Worm (Caenorhabditis elegans) whole organism, young adult: ENCODE results near the gene Y60C6A.2.

Source experiments
- B0035.1 ChIP-seq: sonication (generic microtip); optimal IDR thresholded peaks from 2 replicates; lab custom pipeline; 2016; ENCODE audit warnings: missing genetic modification characterization, mild to moderate bottlenecking, missing compliant biosample characterization, missing genotype, missing genetic modification reagents
- B0261.1 ChIP-seq: sonication (generic microtip); optimal IDR thresholded peaks from 2 replicates; lab custom pipeline; 2016; ENCODE audit warnings: mild to moderate bottlenecking, missing genetic modification characterization, moderate library complexity, missing compliant biosample characterization
- C17E4.6 ChIP-seq: fragments of 200-800 bp; sonication (Bioruptor generic); IDR thresholded peaks from 2 replicates; pipeline ENCODE4 v1.3.6; 2022; ENCODE audit warnings: missing genetic modification reagents, missing genetic modification characterization, missing compliant biosample characterization
- F10E7.11 ChIP-seq: sonication (generic microtip); optimal IDR thresholded peaks from 2 replicates; lab custom pipeline; 2017; ENCODE audit warnings: mild to moderate bottlenecking, missing genetic modification characterization, moderate library complexity, missing compliant biosample characterization
- F22D6.2 ChIP-seq: sonication (generic microtip); optimal IDR thresholded peaks from 2 replicates; lab custom pipeline; 2016; ENCODE audit warnings: mild to moderate bottlenecking, missing genetic modification characterization, missing compliant biosample characterization
- F49E8.2 ChIP-seq: sonication (generic microtip); optimal IDR thresholded peaks from 3 replicates; lab custom pipeline; 2017; ENCODE audit warnings: missing genetic modification characterization, mild to moderate bottlenecking, missing compliant biosample characterization, antibody characterized with exemption, moderate library complexity; ENCODE audit not compliant: insufficient read depth
- T07F8.4 ChIP-seq: sonication (generic microtip); optimal IDR thresholded peaks from 2 replicates; lab custom pipeline; 2016; ENCODE audit warnings: mild to moderate bottlenecking, missing genetic modification characterization, moderate library complexity, missing compliant biosample characterization
- T26A5.8 ChIP-seq: sonication (generic microtip); optimal IDR thresholded peaks from 2 replicates; lab custom pipeline; 2016; ENCODE audit warnings: missing genetic modification characterization, missing compliant biosample characterization
- Y53F4B.3 ChIP-seq: fragments of 200-800 bp; sonication (Bioruptor generic); IDR thresholded peaks from 2 replicates; pipeline ENCODE4 v1.3.6; 2022; ENCODE audit warnings: missing genetic modification reagents, missing genetic modification characterization, missing compliant biosample characterization
- Y53G8AR.9 ChIP-seq: fragments of 200-800 bp; sonication (Bioruptor generic); conservative IDR thresholded peaks from 2 replicates; pipeline ENCODE4 v1.3.6; 2022; ENCODE audit warnings: missing genetic modification reagents, missing genetic modification characterization, missing compliant biosample characterization
- Y95B8A.8 ChIP-seq: fragments of 200-800 bp; sonication (Bioruptor generic); IDR thresholded peaks from 2 replicates; pipeline ENCODE4 v1.3.6; 2022; ENCODE audit warnings: missing genetic modification reagents, missing genetic modification characterization, missing compliant biosample characterization
- ama-1 ChIP-seq, 3 experiments: fragments of 150-350 bp in 1 of 3; sonication (generic microtip) in 2 of 3; optimal IDR thresholded peaks; 2 replicates each; lab custom pipeline; 2014 to 2018; ENCODE audit warnings: missing biosample characterization in 2 of 3, missing genetic modification characterization in 2 of 3, missing genetic modification reagents in 2 of 3
- aptf-2 ChIP-seq: fragments of 200-800 bp; sonication (Bioruptor generic); conservative IDR thresholded peaks from 2 replicates; pipeline ENCODE4 v1.3.6; 2022; ENCODE audit warnings: missing genetic modification reagents, missing genetic modification characterization, missing compliant biosample characterization
- athp-1 ChIP-seq: sonication (generic microtip); optimal IDR thresholded peaks from 2 replicates; lab custom pipeline; 2017; ENCODE audit warnings: mild to moderate bottlenecking, missing genetic modification characterization, missing compliant biosample characterization
- attf-3 ChIP-seq: fragments of 200-800 bp; sonication (Bioruptor generic); conservative IDR thresholded peaks from 2 replicates; pipeline ENCODE4 v1.3.6; 2022; ENCODE audit warnings: missing genetic modification reagents, missing genetic modification characterization, missing compliant biosample characterization
- attf-6 ChIP-seq: fragments of 200-800 bp; sonication (Bioruptor generic); IDR thresholded peaks from 2 replicates; pipeline ENCODE4 v1.3.6; 2022; ENCODE audit warnings: missing genetic modification reagents, missing genetic modification characterization, missing compliant biosample characterization
- bed-1 ChIP-seq: fragments of 200-800 bp; sonication (Bioruptor generic); IDR thresholded peaks from 2 replicates; pipeline ENCODE4 v1.3.6; 2022; ENCODE audit warnings: missing genetic modification reagents, missing genetic modification characterization, missing compliant biosample characterization
- ccch-3 ChIP-seq: fragments of 200-800 bp; sonication (Bioruptor generic); optimal IDR thresholded peaks from 2 replicates; lab custom pipeline; 2018; ENCODE audit warnings: mild to moderate bottlenecking, missing genetic modification characterization, missing compliant biosample characterization
- cebp-2 ChIP-seq: fragments of 200-800 bp; sonication (Bioruptor generic); IDR thresholded peaks from 2 replicates; pipeline ENCODE4 v1.3.6; 2022; ENCODE audit warnings: missing genetic modification characterization, missing compliant biosample characterization
- ceh-100 ChIP-seq: fragments of 200-800 bp; sonication (Bioruptor generic); IDR thresholded peaks from 2 replicates; pipeline ENCODE4 v1.3.6; 2022; ENCODE audit warnings: missing genetic modification reagents, missing genetic modification characterization, missing compliant biosample characterization
- ceh-40 ChIP-seq: fragments of 200-800 bp; sonication (Bioruptor generic); IDR thresholded peaks from 2 replicates; pipeline ENCODE4 v1.3.6; 2022; ENCODE audit warnings: missing genetic modification characterization, missing compliant biosample characterization
- ceh-58 ChIP-seq: fragments of 200-800 bp; sonication (Bioruptor generic); IDR thresholded peaks from 2 replicates; pipeline ENCODE4 v1.3.6; 2022; ENCODE audit warnings: missing genetic modification characterization, missing compliant biosample characterization
- dox-1 ChIP-seq: fragments of 200-800 bp; sonication (Bioruptor generic); IDR thresholded peaks from 2 replicates; pipeline ENCODE4 v1.3.6; 2022; ENCODE audit warnings: missing genetic modification reagents, missing genetic modification characterization, missing compliant biosample characterization
- efl-1 ChIP-seq: fragments of 150-350 bp; optimal IDR thresholded peaks from 2 replicates; lab custom pipeline; 2014; ENCODE audit warnings: missing biosample characterization, missing genetic modification reagents, missing genetic modification characterization
- egrh-3 ChIP-seq: fragments of 200-800 bp; sonication (Bioruptor generic); IDR thresholded peaks from 2 replicates; pipeline ENCODE4 v1.3.6; 2022; ENCODE audit warnings: missing genetic modification reagents, missing genetic modification characterization, missing compliant biosample characterization
- gei-17 ChIP-seq: fragments of 200-800 bp; sonication (Bioruptor generic); optimal IDR thresholded peaks from 2 replicates; lab custom pipeline; 2018; ENCODE audit warnings: mild to moderate bottlenecking, missing genetic modification characterization, missing compliant biosample characterization
- him-1 ChIP-seq: sonication (generic microtip); optimal IDR thresholded peaks from 2 replicates; lab custom pipeline; 2016; ENCODE audit warnings: missing genotype, missing genetic modification reagents, missing genetic modification characterization, missing compliant biosample characterization
- hrde-1 ChIP-seq: sonication (generic microtip); optimal IDR thresholded peaks from 2 replicates; lab custom pipeline; 2016; ENCODE audit warnings: missing genetic modification characterization, mild to moderate bottlenecking, missing compliant biosample characterization, moderate library complexity, missing genotype, missing genetic modification reagents, borderline replicate concordance
- hsf-1 ChIP-seq: fragments of 200-800 bp; sonication (Bioruptor generic); IDR thresholded peaks from 2 replicates; pipeline ENCODE4 v1.3.6; 2022; ENCODE audit warnings: missing genetic modification reagents, missing genetic modification characterization, missing compliant biosample characterization
- let-526 ChIP-seq: fragments of 200-800 bp; sonication (Bioruptor generic); IDR thresholded peaks from 2 replicates; pipeline ENCODE4 v1.3.6; 2022; ENCODE audit warnings: missing genetic modification reagents, missing genetic modification characterization, missing compliant biosample characterization
- lin-26 ChIP-seq: fragments of 200-800 bp; sonication (Bioruptor generic); IDR thresholded peaks from 2 replicates; pipeline ENCODE4 v1.3.6; 2022; ENCODE audit warnings: missing genetic modification reagents, missing genetic modification characterization, missing compliant biosample characterization
- lsl-1 ChIP-seq: fragments of 200-800 bp; sonication (Bioruptor generic); optimal IDR thresholded peaks from 2 replicates; lab custom pipeline; 2018; ENCODE audit warnings: mild to moderate bottlenecking, missing genetic modification characterization, moderate library complexity, missing compliant biosample characterization
- madf-8 ChIP-seq: fragments of 200-800 bp; sonication (Bioruptor generic); conservative IDR thresholded peaks from 2 replicates; pipeline ENCODE4 v1.3.6; 2022; ENCODE audit warnings: missing genetic modification reagents, missing genetic modification characterization, missing compliant biosample characterization
- mxl-1 ChIP-seq: sonication (generic microtip); optimal IDR thresholded peaks from 2 replicates; lab custom pipeline; 2016; ENCODE audit warnings: missing genetic modification characterization, missing compliant biosample characterization
- nfya-1 ChIP-seq: sonication (generic microtip); optimal IDR thresholded peaks from 2 replicates; lab custom pipeline; 2017; ENCODE audit warnings: antibody characterized with exemption, missing compliant biosample characterization, missing genetic modification characterization, borderline replicate concordance; ENCODE audit not compliant: insufficient read depth
- nhr-27 ChIP-seq: fragments of 200-800 bp; sonication (Bioruptor generic); optimal IDR thresholded peaks from 2 replicates; lab custom pipeline; 2018; ENCODE audit warnings: mild to moderate bottlenecking, missing genetic modification characterization, moderate library complexity, missing compliant biosample characterization
- nhr-80 ChIP-seq: sonication (generic microtip); optimal IDR thresholded peaks from 2 replicates; lab custom pipeline; 2016; ENCODE audit warnings: missing genetic modification characterization, missing compliant biosample characterization
- rcor-1 ChIP-seq: fragments of 200-800 bp; sonication (Bioruptor generic); IDR thresholded peaks from 2 replicates; pipeline ENCODE4 v1.3.6; 2022; ENCODE audit warnings: missing genetic modification reagents, missing genetic modification characterization, missing compliant biosample characterization
- sea-2 ChIP-seq: fragments of 200-800 bp; sonication (Bioruptor generic); IDR thresholded peaks from 2 replicates; pipeline ENCODE4 v1.3.6; 2022; ENCODE audit warnings: missing genetic modification characterization, missing compliant biosample characterization
- snpc-1.1 ChIP-seq: sonication (generic microtip); optimal IDR thresholded peaks from 2 replicates; lab custom pipeline; 2017; ENCODE audit warnings: missing genetic modification characterization, mild to moderate bottlenecking, missing compliant biosample characterization, antibody characterized with exemption, moderate library complexity, missing genotype, missing genetic modification reagents; ENCODE audit not compliant: insufficient read depth
- snpc-4 ChIP-seq, 5 experiments: fragments of 150-350 bp in 1 of 5; sonication (generic microtip) in 4 of 5; optimal IDR thresholded peaks; 2 replicates each; lab custom pipeline; 2014 to 2018; ENCODE audit warnings: missing genetic modification characterization in 5 of 5, missing biosample characterization in 3 of 5, antibody characterized with exemption in 2 of 5, mild to moderate bottlenecking in 2 of 5, missing compliant biosample characterization in 2 of 5, missing genotype in 2 of 5, moderate library complexity in 2 of 5, missing genetic modification reagents in 1 of 5
- somi-1 ChIP-seq: fragments of 200-800 bp; sonication (Bioruptor generic); optimal IDR thresholded peaks from 2 replicates; lab custom pipeline; 2018; ENCODE audit warnings: mild to moderate bottlenecking, missing genetic modification characterization, missing compliant biosample characterization
- zfh-2 ChIP-seq: fragments of 200-800 bp; sonication (Bioruptor generic); conservative IDR thresholded peaks from 2 replicates; pipeline ENCODE4 v1.3.6; 2022; ENCODE audit warnings: missing genetic modification reagents, missing genetic modification characterization, missing compliant biosample characterization
- ztf-25 ChIP-seq: fragments of 200-800 bp; sonication (Bioruptor generic); IDR thresholded peaks from 2 replicates; pipeline ENCODE4 v1.3.6; 2022; ENCODE audit warnings: missing genetic modification reagents, missing genetic modification characterization, missing compliant biosample characterization
- ztf-28 ChIP-seq: fragments of 200-800 bp; sonication (Bioruptor generic); IDR thresholded peaks from 2 replicates; pipeline ENCODE4 v1.3.6; 2022; ENCODE audit warnings: missing genetic modification reagents, missing genetic modification characterization, missing compliant biosample characterization
- ztf-6 ChIP-seq: fragments of 200-800 bp; sonication (Bioruptor generic); IDR thresholded peaks from 2 replicates; pipeline ENCODE4 v1.3.6; 2022; ENCODE audit warnings: missing genetic modification reagents, missing genetic modification characterization, missing compliant biosample characterization

Y60C6A.2 gene

DNA sequence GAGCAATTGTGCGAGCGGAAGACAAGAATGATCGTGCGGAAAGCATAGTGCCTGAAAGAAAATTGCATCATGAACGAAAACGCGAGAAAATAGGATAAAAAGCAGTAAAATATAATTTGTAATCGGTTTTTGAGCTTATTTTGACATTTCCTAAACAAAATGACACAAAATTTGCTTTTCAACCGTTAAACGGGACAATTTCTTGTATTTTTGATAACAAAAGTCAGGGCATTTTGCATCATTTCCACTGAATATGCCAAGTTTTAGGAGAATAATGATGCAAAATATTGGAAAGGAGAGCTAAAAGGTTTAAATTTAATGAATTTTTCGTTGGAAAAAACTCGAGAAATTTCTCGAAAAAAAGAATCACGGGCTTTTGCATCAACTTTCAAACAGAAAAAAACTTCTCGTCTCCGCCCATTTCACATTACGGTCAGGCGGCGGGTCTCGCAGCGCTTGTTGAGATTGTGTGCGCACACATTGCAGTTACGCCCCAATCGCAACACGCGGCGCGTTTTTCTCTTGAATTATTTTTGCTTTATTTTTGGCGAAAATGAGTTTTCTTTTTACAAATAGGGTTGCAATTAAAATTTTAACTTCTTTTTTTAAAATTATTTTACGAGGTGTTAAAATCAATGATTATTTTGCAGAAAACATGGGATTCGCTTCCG lies 41.6 kb upstream of the Y60C6A.2 start, which contains the start of the genes hsp-6 and C37H5.5 (continued):
- no peak for TF ChIP-seq nhr-27 (tag; lab: Kevin White, UChicago)
- no peak for TF ChIP-seq Y95B8A.8 (GFP tag; lab: Robert Waterston, UW)
- peak; percentile 56 for TF ChIP-seq somi-1 (GFP tag; lab: Kevin White, UChicago)
- no peak for TF ChIP-seq F22D6.2 (tag; lab: Kevin White, UChicago)
- no peak for TF ChIP-seq cebp-2 (GFP tag; lab: Robert Waterston, UW)
- peak; percentile 91 for TF ChIP-seq hsf-1 (GFP tag; lab: Robert Waterston, UW)
- TF ChIP-seq ztf-28 = no peak
- peak; percentile 49 for TF ChIP-seq nhr-80 (tag; lab: Kevin White, UChicago)
- peak; percentile 26; the same call in 1 of the 2 replicates for TF ChIP-seq egrh-3 (GFP tag; lab: Robert Waterston, UW)
- peak; percentile 91 for TF ChIP-seq lsl-1 (GFP tag; lab: Kevin White, UChicago)
- no peak for TF ChIP-seq attf-3 (GFP tag; lab: Robert Waterston, UW)
- TF ChIP-seq sea-2 = no peak
- no peak for TF ChIP-seq hrde-1 (tag; lab: Kevin White, UChicago)
- peak; percentile 45 for TF ChIP-seq snpc-1.1
- TF ChIP-seq B0261.1 (tag; lab: Kevin White, UChicago) = no peak
- TF ChIP-seq snpc-4 (GFP tag; optimal IDR thresholded peaks at IDR 0.05; lab: Kevin White, UChicago) = peak; percentile 17
- TF ChIP-seq snpc-4 (tag; optimal IDR thresholded peaks at IDR 0.05; lab: Kevin White, UChicago) = peak; percentile 50 to 70 (median 61)
- TF ChIP-seq mxl-1 (tag; lab: Kevin White, UChicago) = no peak
- TF ChIP-seq aptf-2 (GFP tag; lab: Robert Waterston, UW) = no peak
- TF ChIP-seq attf-6 (GFP tag; lab: Robert Waterston, UW) = no peak
- TF ChIP-seq let-526 (GFP tag; lab: Robert Waterston, UW) = 0 out of 2 replicates have a peak, but pooled peaks have one; percentile 52
- peak; percentile 82 for TF ChIP-seq Y53G8AR.9
- no peak for TF ChIP-seq T26A5.8
- no peak for TF ChIP-seq zfh-2 (GFP tag; lab: Robert Waterston, UW)
- peak; percentile 75 for TF ChIP-seq madf-8 (GFP tag; lab: Robert Waterston, UW)
- TF ChIP-seq him-1 (tag; lab: Kevin White, UChicago) = no peak
- TF ChIP-seq ceh-40 = no peak
- TF ChIP-seq F49E8.2 (tag; lab: Kevin White, UChicago) = peak; percentile 69
- TF ChIP-seq gei-17 (GFP tag; lab: Kevin White, UChicago) = no peak
- peak; percentile 45 for TF ChIP-seq efl-1 (GFP tag; lab: Kevin White, UChicago)
- TF ChIP-seq bed-1 (GFP tag; lab: Robert Waterston, UW) = no peak
- TF ChIP-seq ceh-100 (GFP tag; lab: Robert Waterston, UW) = peak; percentile 79
- TF ChIP-seq nfya-1 (tag; lab: Kevin White, UChicago) = no peak
- no peak for TF ChIP-seq Y53F4B.3 (GFP tag; lab: Robert Waterston, UW)
- TF ChIP-seq lin-26 (GFP tag; lab: Robert Waterston, UW) = peak; percentile 64; the same call in 1 of the 2 replicates
- 0 out of 2 replicates have a peak, but pooled peaks have one; percentile 63 for TF ChIP-seq C17E4.6 (GFP tag; lab: Robert Waterston, UW)
- no peak for TF ChIP-seq ztf-25 (GFP tag; lab: Robert Waterston, UW)
- no peak for TF ChIP-seq ama-1 (optimal IDR thresholded peaks at IDR 0.05; lab: Kevin White, UChicago)
- TF ChIP-seq ama-1 (GFP tag; optimal IDR thresholded peaks at IDR 0.05; lab: Kevin White, UChicago) = no peak
- TF ChIP-seq rcor-1 (GFP tag; lab: Robert Waterston, UW) = peak; percentile 78
- TF ChIP-seq ccch-3 (GFP tag; lab: Kevin White, UChicago) = no peak
- 0 out of 2 replicates have a peak, but pooled peaks have one; percentile 30 for TF ChIP-seq ztf-6 (GFP tag; lab: Robert Waterston, UW)
- TF ChIP-seq T07F8.4 = no peak
- TF ChIP-seq ceh-58 (GFP tag; lab: Robert Waterston, UW) = no peak
- no peak for TF ChIP-seq B0035.1 (tag; lab: Kevin White, UChicago)
- peak; percentile 73 for TF ChIP-seq athp-1 (tag; lab: Kevin White, UChicago)
- TF ChIP-seq F10E7.11 = no peak
- peak; percentile 84 for TF ChIP-seq dox-1
